Worm (Caenorhabditis elegans) whole organism, late embryonic: ENCODE results near the gene F53F4.7.

ENCODE experiments used
- C08G9.2 ChIP-seq: sonication (generic microtip); optimal IDR thresholded peaks from 2 replicates; lab custom pipeline; 2016; ENCODE audit warnings: mild to moderate bottlenecking, missing genetic modification characterization, moderate library complexity, missing compliant biosample characterization
- C38D4.7 ChIP-seq: fragments of 200-800 bp; sonication (Bioruptor generic); optimal IDR thresholded peaks from 2 replicates; lab custom pipeline; 2018; ENCODE audit warnings: mild to moderate bottlenecking, missing genetic modification characterization, moderate library complexity, missing compliant biosample characterization
- K09A11.1 ChIP-seq: sonication (generic microtip); optimal IDR thresholded peaks from 2 replicates; lab custom pipeline; 2017; ENCODE audit warnings: antibody characterized with exemption, mild to moderate bottlenecking, missing genetic modification characterization, missing compliant biosample characterization; ENCODE audit not compliant: insufficient read depth
- T23F11.4 ChIP-seq: fragments of 200-800 bp; sonication (Bioruptor generic); optimal IDR thresholded peaks from 2 replicates; lab custom pipeline; 2018; ENCODE audit warnings: mild to moderate bottlenecking, missing genetic modification characterization, missing compliant biosample characterization
- Y22D7AL.16 ChIP-seq: sonication (generic microtip); optimal IDR thresholded peaks from 2 replicates; lab custom pipeline; 2016; ENCODE audit warnings: missing genetic modification characterization, missing compliant biosample characterization
- ama-1 ChIP-seq: fragments of 150-350 bp; optimal IDR thresholded peaks from 2 replicates; lab custom pipeline; 2014
- ceh-14 ChIP-seq: sonication (generic microtip); optimal IDR thresholded peaks from 2 replicates; lab custom pipeline; 2016; ENCODE audit warnings: missing genotype, missing genetic modification characterization, missing compliant biosample characterization
- ceh-19 ChIP-seq: fragments of 200-800 bp; sonication (Bioruptor generic); optimal IDR thresholded peaks from 2 replicates; lab custom pipeline; 2018; ENCODE audit warnings: mild to moderate bottlenecking, missing genetic modification characterization, missing compliant biosample characterization
- ceh-2 ChIP-seq: sonication (generic microtip); optimal IDR thresholded peaks from 2 replicates; lab custom pipeline; 2016; ENCODE audit warnings: missing genotype, missing genetic modification characterization, missing compliant biosample characterization
- ceh-24 ChIP-seq: sonication (generic microtip); optimal IDR thresholded peaks from 2 replicates; lab custom pipeline; 2016; ENCODE audit warnings: mild to moderate bottlenecking, missing genetic modification characterization, missing compliant biosample characterization
- ceh-31 ChIP-seq: sonication (generic microtip); optimal IDR thresholded peaks from 2 replicates; lab custom pipeline; 2016; ENCODE audit warnings: missing genetic modification characterization, missing compliant biosample characterization
- ceh-34 ChIP-seq: sonication (generic microtip); optimal IDR thresholded peaks from 2 replicates; lab custom pipeline; 2016; ENCODE audit warnings: mild to moderate bottlenecking, missing genetic modification characterization, missing compliant biosample characterization
- ceh-45 ChIP-seq: fragments of 200-800 bp; sonication (Bioruptor generic); IDR thresholded peaks from 2 replicates; pipeline ENCODE4 v1.3.6; 2022; ENCODE audit warnings: missing genetic modification reagents, missing genetic modification characterization, missing compliant biosample characterization
- ceh-48 ChIP-seq: sonication (generic microtip); optimal IDR thresholded peaks from 2 replicates; lab custom pipeline; 2016; ENCODE audit warnings: missing genetic modification characterization, inconsistent platforms, missing compliant biosample characterization
- che-1 ChIP-seq: sonication (generic microtip); optimal IDR thresholded peaks from 2 replicates; lab custom pipeline; 2016; ENCODE audit warnings: mild to moderate bottlenecking, missing genetic modification characterization, missing compliant biosample characterization
- elt-4 ChIP-seq: sonication (generic microtip); optimal IDR thresholded peaks from 2 replicates; lab custom pipeline; 2016; ENCODE audit warnings: missing genetic modification characterization, missing compliant biosample characterization
- fkh-6 ChIP-seq: sonication (generic microtip); optimal IDR thresholded peaks from 2 replicates; lab custom pipeline; 2016; ENCODE audit warnings: missing genetic modification characterization, missing compliant biosample characterization
- gmeb-2 ChIP-seq: sonication (generic microtip); optimal IDR thresholded peaks from 2 replicates; lab custom pipeline; 2016; ENCODE audit warnings: missing genetic modification characterization, inconsistent platforms, missing compliant biosample characterization
- hlh-13 ChIP-seq: fragments of 200-800 bp; sonication (Bioruptor generic); optimal IDR thresholded peaks from 2 replicates; lab custom pipeline; 2018; ENCODE audit warnings: mild to moderate bottlenecking, missing genetic modification characterization, missing compliant biosample characterization
- hlh-30 ChIP-seq: sonication (generic microtip); optimal IDR thresholded peaks from 2 replicates; lab custom pipeline; 2017; ENCODE audit warnings: antibody characterized with exemption, missing genetic modification characterization, missing compliant biosample characterization; ENCODE audit not compliant: insufficient read depth
- hlh-6 ChIP-seq: sonication (generic microtip); optimal IDR thresholded peaks from 2 replicates; lab custom pipeline; 2016; ENCODE audit warnings: missing genotype, missing genetic modification characterization, missing compliant biosample characterization
- hlh-8 ChIP-seq: sonication (generic microtip); optimal IDR thresholded peaks from 2 replicates; lab custom pipeline; 2016; ENCODE audit warnings: missing genotype, missing genetic modification characterization, missing compliant biosample characterization
- lim-6 ChIP-seq: sonication (generic microtip); optimal IDR thresholded peaks from 2 replicates; lab custom pipeline; 2016; ENCODE audit warnings: missing genetic modification characterization, missing compliant biosample characterization
- mec-3 ChIP-seq: sonication (generic microtip); optimal IDR thresholded peaks from 2 replicates; lab custom pipeline; 2016; ENCODE audit warnings: borderline replicate concordance, missing genetic modification characterization, missing compliant biosample characterization
- nfya-1 ChIP-seq: sonication (generic microtip); optimal IDR thresholded peaks from 2 replicates; lab custom pipeline; 2017; ENCODE audit warnings: missing genetic modification characterization, mild to moderate bottlenecking, missing compliant biosample characterization, antibody characterized with exemption, moderate library complexity
- nhr-11 ChIP-seq: fragments of 150-350 bp; optimal IDR thresholded peaks from 2 replicates; lab custom pipeline; 2014; ENCODE audit warnings: missing biosample characterization, missing genetic modification characterization
- pha-4 ChIP-seq: fragments of 150-350 bp; optimal IDR thresholded peaks from 2 replicates; lab custom pipeline; 2018; ENCODE audit warnings: missing biosample characterization, missing genetic modification reagents, missing genetic modification characterization
- pros-1 ChIP-seq: fragments of 150-350 bp; optimal IDR thresholded peaks from 2 replicates; lab custom pipeline; 2014; ENCODE audit warnings: missing biosample characterization, missing genetic modification reagents, missing genetic modification characterization
- ref-2 ChIP-seq: sonication (generic microtip); optimal IDR thresholded peaks from 2 replicates; lab custom pipeline; 2016; ENCODE audit warnings: missing genetic modification characterization, missing compliant biosample characterization
- sdc-2 ChIP-seq: sonication (generic microtip); optimal IDR thresholded peaks from 2 replicates; lab custom pipeline; 2016; ENCODE audit warnings: missing genotype, missing genetic modification characterization, missing compliant biosample characterization
- sox-2 ChIP-seq: fragments of 200-800 bp; sonication (Bioruptor generic); IDR thresholded peaks from 2 replicates; pipeline ENCODE4 v1.3.6; 2022; ENCODE audit warnings: missing genetic modification reagents, missing genetic modification characterization, missing compliant biosample characterization
- tbx-2 ChIP-seq: sonication (generic microtip); optimal IDR thresholded peaks from 2 replicates; lab custom pipeline; 2016; ENCODE audit warnings: missing genetic modification characterization, missing compliant biosample characterization
- tbx-7 ChIP-seq: sonication (generic microtip); optimal IDR thresholded peaks from 2 replicates; lab custom pipeline; 2016; ENCODE audit warnings: missing genotype, missing genetic modification characterization, missing compliant biosample characterization
- unc-3 ChIP-seq, 2 experiments: fragments of 200-800 bp in 1 of 2; sonication (Bioruptor generic) in 1 of 2; sonication (generic microtip) in 1 of 2; conservative IDR thresholded peaks in 1 of 2; optimal IDR thresholded peaks in 1 of 2; 2 replicates each; pipeline versions ENCODE4 v1.3.6 to Lab custom; 2016 to 2022; ENCODE audit warnings: missing compliant biosample characterization in 2 of 2, missing genetic modification characterization in 2 of 2, missing genetic modification reagents in 1 of 2
- zip-5 ChIP-seq: sonication (generic microtip); optimal IDR thresholded peaks from 2 replicates; lab custom pipeline; 2016; ENCODE audit warnings: missing genetic modification characterization, missing compliant biosample characterization

F53F4.7 gene

ce11 chrV:13619752-13620151, 6.0 kb upstream of the F53F4.7 start, which contains the start of gene srd-11:
TSS of gene srd-11 (minus strand) at chrV:13619852.
- TF ChIP-seq C38D4.7 (GFP tag; lab: Kevin White, UChicago): no peak
- no peak for TF ChIP-seq zip-5 (tag; lab: Kevin White, UChicago)
- no peak for TF ChIP-seq ceh-31 (tag; lab: Kevin White, UChicago)
- TF ChIP-seq, all 69 proteins: peak for 0

- no peak for TF ChIP-seq C08G9.2 (tag; lab: Kevin White, UChicago)
- no peak for TF ChIP-seq Y22D7AL.16 (tag; lab: Kevin White, UChicago)
- TF ChIP-seq lim-6 (tag; lab: Kevin White, UChicago): no peak
- TF ChIP-seq sdc-2: no peak
- TF ChIP-seq tbx-2 (tag; lab: Kevin White, UChicago): no peak
- TF ChIP-seq hlh-8 (tag; lab: Kevin White, UChicago): no peak
- TF ChIP-seq pha-4 (tag; lab: Kevin White, UChicago): no peak
- TF ChIP-seq ceh-19 (GFP tag; lab: Kevin White, UChicago): no peak
- no peak for TF ChIP-seq sox-2 (GFP tag; lab: Robert Waterston, UW)
- no peak for TF ChIP-seq ref-2 (tag; lab: Kevin White, UChicago)
- TF ChIP-seq unc-3 (GFP tag; conservative IDR thresholded peaks at IDR 0.05; lab: Robert Waterston, UW): no peak
- no peak for TF ChIP-seq unc-3 (tag; optimal IDR thresholded peaks at IDR 0.05; lab: Kevin White, UChicago)
- TF ChIP-seq nfya-1: no peak
- TF ChIP-seq ceh-31 (tag; lab: Kevin White, UChicago): no peak
- no peak for TF ChIP-seq tbx-7
Measured at ce11 chrV:13611782-13612181, 2.0 kb downstream of the F53F4.7 start, which contains the start of gene spig-9. TSS of gene spig-9 (minus strand) at chrV:13611882.

ce11 chrV:13609806-13610205, 4.0 kb downstream of the F53F4.7 start:
- TF ChIP-seq che-1 (tag; lab: Kevin White, UChicago) (no peak), fkh-6 (tag; lab: Kevin White, UChicago) (no peak), unc-3 (GFP tag; conservative IDR thresholded peaks at IDR 0.05; lab: Robert Waterston, UW) (no peak), unc-3 (tag; optimal IDR thresholded peaks at IDR 0.05; lab: Kevin White, UChicago) (no peak), ceh-14 (tag; lab: Kevin White, UChicago) (no peak), ceh-24 (tag; lab: Kevin White, UChicago) (no peak), elt-4 (no peak), ceh-2 (tag; lab: Kevin White, UChicago) (no peak), ref-2 (tag; lab: Kevin White, UChicago) (no peak), K09A11.1 (tag; lab: Kevin White, UChicago) (no peak), pros-1 (tag; lab: Kevin White, UChicago) (no peak), hlh-6 (tag; lab: Kevin White, UChicago) (no peak), mec-3 (tag; lab: Kevin White, UChicago) (no peak)

ce11 chrV:13608486-13608885, 5.3 kb downstream of the F53F4.7 start:
- TF ChIP-seq ceh-34 (tag; lab: Kevin White, UChicago) (no peak), sdc-2 (no peak), ama-1 (lab: Kevin White, UChicago) (no peak), hlh-13 (GFP tag; lab: Kevin White, UChicago) (no peak), ceh-2 (tag; lab: Kevin White, UChicago) (no peak), ceh-19 (GFP tag; lab: Kevin White, UChicago) (no peak), gmeb-2 (no peak), T23F11.4 (GFP tag; lab: Kevin White, UChicago) (no peak), hlh-30 (tag; lab: Kevin White, UChicago) (no peak), che-1 (tag; lab: Kevin White, UChicago) (no peak), nhr-11 (tag; lab: Kevin White, UChicago) (no peak), K09A11.1 (tag; lab: Kevin White, UChicago) (no peak), ref-2 (tag; lab: Kevin White, UChicago) (no peak), ceh-48 (tag; lab: Kevin White, UChicago) (no peak), ceh-45 (no peak), zip-5 (tag; lab: Kevin White, UChicago) (no peak)
